Fruit fly (Drosophila melanogaster) whole organism, embryonic: ENCODE results near the gene CG14205.

ENCODE experiments used
- Atf3 ChIP-seq: fragments of 200-800 bp; sonication (Bioruptor generic); optimal IDR thresholded peaks from 3 replicates; lab custom pipeline; 2016; ENCODE audit warnings: missing biosample characterization, missing genetic modification characterization
- B-H1 ChIP-seq: fragments of 200-800 bp; sonication (Bioruptor generic); IDR thresholded peaks from 3 replicates; pipeline ENCODE4 v1.3.6; 2022; ENCODE audit warnings: missing biosample characterization, missing genetic modification characterization
- CG12236 ChIP-seq: fragments of 200-800 bp; sonication (Bioruptor generic); optimal IDR thresholded peaks from 2 replicates; lab custom pipeline; 2016; ENCODE audit warnings: missing biosample characterization, missing genetic modification characterization
- CG13775 ChIP-seq: fragments of 200-800 bp; sonication (Bioruptor generic); optimal IDR thresholded peaks from 3 replicates; lab custom pipeline; 2017; ENCODE audit warnings: missing biosample characterization, mild to moderate bottlenecking, missing genetic modification characterization
- CG14667 ChIP-seq: fragments of 200-800 bp; sonication (Bioruptor generic); IDR thresholded peaks from 2 replicates; pipeline ENCODE4 v1.3.6; 2022; ENCODE audit warnings: missing biosample characterization, missing genetic modification characterization
- CG16815 ChIP-seq: fragments of 200-800 bp; sonication (Bioruptor generic); optimal IDR thresholded peaks from 3 replicates; lab custom pipeline; 2017; ENCODE audit warnings: missing biosample characterization, mild to moderate bottlenecking, missing genetic modification characterization
- CG17612 ChIP-seq: fragments of 200-800 bp; sonication (Bioruptor generic); IDR thresholded peaks from 2 replicates; pipeline ENCODE4 v1.3.6; 2022; ENCODE audit warnings: missing biosample characterization, missing genetic modification characterization
- CG3838 ChIP-seq: fragments of 200-800 bp; sonication (Bioruptor generic); optimal IDR thresholded peaks from 3 replicates; lab custom pipeline; 2016; ENCODE audit warnings: missing biosample characterization, missing genetic modification characterization
- CG4730 ChIP-seq: fragments of 200-800 bp; sonication (Bioruptor generic); IDR thresholded peaks from 2 replicates; pipeline ENCODE4 v1.3.6; 2022; ENCODE audit warnings: missing biosample characterization, missing genetic modification characterization
- CG6854 ChIP-seq: fragments of 200-800 bp; sonication (Bioruptor generic); optimal IDR thresholded peaks from 3 replicates; lab custom pipeline; 2017; ENCODE audit warnings: missing biosample characterization, mild to moderate bottlenecking, missing genetic modification characterization
- CG7556 ChIP-seq: fragments of 200-800 bp; sonication (Bioruptor generic); optimal IDR thresholded peaks from 2 replicates; lab custom pipeline; 2017; ENCODE audit warnings: missing biosample characterization, mild to moderate bottlenecking, missing genetic modification characterization
- CG7928 ChIP-seq: fragments of 200-800 bp; sonication (Bioruptor generic); optimal IDR thresholded peaks from 2 replicates; lab custom pipeline; 2017; ENCODE audit warnings: missing biosample characterization, mild to moderate bottlenecking, missing genetic modification characterization
- CG8281 ChIP-seq: fragments of 200-800 bp; sonication (Bioruptor generic); optimal IDR thresholded peaks from 2 replicates; lab custom pipeline; 2018; ENCODE audit warnings: missing biosample characterization, mild to moderate bottlenecking, missing genetic modification characterization, moderate library complexity
- CG8944 ChIP-seq: fragments of 200-800 bp; sonication (Bioruptor generic); optimal IDR thresholded peaks from 3 replicates; lab custom pipeline; 2016; ENCODE audit warnings: missing biosample characterization, missing genetic modification characterization
- CG9437 ChIP-seq: fragments of 200-800 bp; sonication (Bioruptor generic); optimal IDR thresholded peaks from 2 replicates; lab custom pipeline; 2018; ENCODE audit warnings: missing biosample characterization, mild to moderate bottlenecking, missing genetic modification characterization
- CG9797 ChIP-seq: fragments of 200-800 bp; sonication (Bioruptor generic); optimal IDR thresholded peaks from 3 replicates; lab custom pipeline; 2018; ENCODE audit warnings: missing biosample characterization, mild to moderate bottlenecking, missing genetic modification characterization
- CG9876 ChIP-seq: fragments of 200-800 bp; sonication (Bioruptor generic); optimal IDR thresholded peaks from 2 replicates; lab custom pipeline; 2016; ENCODE audit warnings: missing biosample characterization, missing genetic modification characterization
- Gug ChIP-seq: fragments of 200-800 bp; sonication (Bioruptor generic); IDR thresholded peaks from 4 replicates; pipeline ENCODE4 v1.3.6; 2022; ENCODE audit warnings: missing biosample characterization, missing genetic modification characterization
- HLH4C ChIP-seq: fragments of 200-800 bp; sonication (Bioruptor generic); IDR thresholded peaks from 3 replicates; pipeline ENCODE4 v1.3.6; 2022; ENCODE audit warnings: missing biosample characterization, missing genetic modification characterization; ENCODE audit not compliant: partially characterized antibody
- MBD-R2 ChIP-seq: fragments of 200-800 bp; sonication (Bioruptor generic); IDR thresholded peaks from 2 replicates; pipeline ENCODE4 v1.3.6; 2022; ENCODE audit warnings: missing biosample characterization, missing genetic modification characterization
- Mad ChIP-seq: fragments of 200-800 bp; sonication (Bioruptor generic); optimal IDR thresholded peaks from 2 replicates; lab custom pipeline; 2016; ENCODE audit warnings: missing biosample characterization, missing genetic modification characterization
- Nf-YA ChIP-seq: fragments of 200-800 bp; sonication (Bioruptor generic); IDR thresholded peaks from 2 replicates; pipeline ENCODE4 v1.3.6; 2022; ENCODE audit warnings: missing biosample characterization, missing genetic modification characterization
- NfI ChIP-seq: fragments of 200-800 bp; sonication (Bioruptor generic); optimal IDR thresholded peaks from 3 replicates; lab custom pipeline; 2018; ENCODE audit warnings: missing biosample characterization, mild to moderate bottlenecking, missing genetic modification characterization, moderate library complexity
- Sry-β ChIP-seq: fragments of 200-800 bp; sonication (Bioruptor generic); optimal IDR thresholded peaks from 2 replicates; lab custom pipeline; 2018; ENCODE audit warnings: missing biosample characterization, mild to moderate bottlenecking, missing genetic modification characterization, moderate library complexity
- Taf1 ChIP-seq: fragments of 200-800 bp; sonication (Bioruptor generic); IDR thresholded peaks from 2 replicates; pipeline ENCODE4 v1.3.6; 2022; ENCODE audit warnings: missing biosample characterization, missing genetic modification characterization
- Xbp1 ChIP-seq: fragments of 200-800 bp; sonication (Bioruptor generic); optimal IDR thresholded peaks from 3 replicates; lab custom pipeline; 2016; ENCODE audit warnings: missing biosample characterization, mild to moderate bottlenecking, missing genetic modification characterization
- Xrp1 ChIP-seq: fragments of 200-800 bp; sonication (Bioruptor generic); IDR thresholded peaks from 2 replicates; pipeline ENCODE4 v1.3.6; 2022; ENCODE audit warnings: missing biosample characterization, missing genetic modification characterization
- bsh ChIP-seq, 2 experiments: fragments of 200-800 bp; sonication (Bioruptor generic); optimal IDR thresholded peaks; 2 replicates each; lab custom pipeline; 2017 to 2018; ENCODE audit warnings: mild to moderate bottlenecking in 2 of 2, missing biosample characterization in 2 of 2, missing genetic modification characterization in 2 of 2, moderate library complexity in 1 of 2
- cato ChIP-seq: fragments of 200-800 bp; sonication (Bioruptor generic); optimal IDR thresholded peaks from 2 replicates; lab custom pipeline; 2016; ENCODE audit warnings: missing biosample characterization, missing genetic modification characterization, borderline replicate concordance
- chinmo ChIP-seq: fragments of 200-800 bp; sonication (Bioruptor generic); IDR thresholded peaks from 4 replicates; pipeline ENCODE4 v1.3.6; 2022; ENCODE audit warnings: missing biosample characterization, missing genetic modification characterization; ENCODE audit not compliant: partially characterized antibody
- dm ChIP-seq: fragments of 200-800 bp; sonication (Bioruptor generic); optimal IDR thresholded peaks from 3 replicates; lab custom pipeline; 2016; ENCODE audit warnings: missing biosample characterization, missing genetic modification characterization
- dmrt11E ChIP-seq: fragments of 200-800 bp; sonication (Bioruptor generic); optimal IDR thresholded peaks from 3 replicates; lab custom pipeline; 2018; ENCODE audit warnings: missing biosample characterization, mild to moderate bottlenecking, missing genetic modification characterization, moderate library complexity
- ems ChIP-seq: fragments of 200-800 bp; sonication (Bioruptor generic); optimal IDR thresholded peaks from 3 replicates; lab custom pipeline; 2016; ENCODE audit warnings: missing biosample characterization, missing genetic modification characterization
- fd64A ChIP-seq: fragments of 200-800 bp; sonication (Bioruptor generic); optimal IDR thresholded peaks from 3 replicates; lab custom pipeline; 2018; ENCODE audit warnings: missing biosample characterization, mild to moderate bottlenecking, missing genetic modification characterization
- fru ChIP-seq: fragments of >200 bp; optimal IDR thresholded peaks from 2 replicates; lab custom pipeline; 2017
- ftz-f1 ChIP-seq: fragments of 200-800 bp; sonication (Bioruptor generic); optimal IDR thresholded peaks from 2 replicates; lab custom pipeline; 2016; ENCODE audit warnings: missing biosample characterization, missing genetic modification characterization
- gem ChIP-seq: fragments of 200-800 bp; sonication (Bioruptor generic); optimal IDR thresholded peaks from 2 replicates; lab custom pipeline; 2019; ENCODE audit warnings: missing biosample characterization, mild to moderate bottlenecking, missing genetic modification characterization, moderate library complexity
- gro ChIP-seq: fragments of 200-800 bp; sonication (Bioruptor generic); optimal IDR thresholded peaks from 2 replicates; lab custom pipeline; 2016; ENCODE audit warnings: missing biosample characterization, missing genetic modification characterization
- gsb-n ChIP-seq: fragments of 200-800 bp; sonication (Bioruptor generic); optimal IDR thresholded peaks from 3 replicates; lab custom pipeline; 2018; ENCODE audit warnings: missing biosample characterization, mild to moderate bottlenecking, missing genetic modification characterization
- jigr1 ChIP-seq: fragments of 200-800 bp; sonication (Bioruptor generic); IDR thresholded peaks from 3 replicates; pipeline ENCODE4 v1.3.6; 2022; ENCODE audit warnings: missing biosample characterization, missing genetic modification characterization
- jing ChIP-seq: fragments of 200-800 bp; sonication (Bioruptor generic); optimal IDR thresholded peaks from 2 replicates; lab custom pipeline; 2018; ENCODE audit warnings: missing biosample characterization, mild to moderate bottlenecking, missing genetic modification characterization
- jumu ChIP-seq: fragments of 200-800 bp; sonication (Bioruptor generic); optimal IDR thresholded peaks from 3 replicates; lab custom pipeline; 2016; ENCODE audit warnings: missing biosample characterization, missing genetic modification characterization
- luna ChIP-seq: fragments of 200-800 bp; sonication (Bioruptor generic); optimal IDR thresholded peaks from 2 replicates; lab custom pipeline; 2016; ENCODE audit warnings: missing biosample characterization, missing genetic modification characterization
- nau ChIP-seq: fragments of 200-800 bp; sonication (Bioruptor generic); optimal IDR thresholded peaks from 3 replicates; lab custom pipeline; 2017; ENCODE audit warnings: missing biosample characterization, mild to moderate bottlenecking, missing genetic modification characterization, missing genetic modification reagents
- nmo ChIP-seq: fragments of 200-800 bp; sonication (Bioruptor generic); optimal IDR thresholded peaks from 2 replicates; lab custom pipeline; 2018; ENCODE audit warnings: missing biosample characterization, mild to moderate bottlenecking, missing genetic modification characterization, moderate library complexity
- org-1 ChIP-seq: fragments of 200-800 bp; sonication (Bioruptor generic); optimal IDR thresholded peaks from 2 replicates; lab custom pipeline; 2017; ENCODE audit warnings: missing biosample characterization, missing genetic modification characterization
- pzg ChIP-seq: fragments of 200-800 bp; sonication (Bioruptor generic); optimal IDR thresholded peaks from 3 replicates; lab custom pipeline; 2018; ENCODE audit warnings: missing biosample characterization, mild to moderate bottlenecking, missing genetic modification characterization, moderate library complexity
- sc ChIP-seq, 3 experiments: fragments of >200 bp in 2 of 3; fragments of 200-800 bp in 1 of 3; sonication (Bioruptor generic) in 1 of 3; optimal IDR thresholded peaks; 2 replicates in 2 of 3; 3 replicates in 1 of 3; lab custom pipeline; 2017; ENCODE audit warnings: mild to moderate bottlenecking in 1 of 3, missing biosample characterization in 1 of 3, missing genetic modification characterization in 1 of 3, missing genetic modification reagents in 1 of 3
- tll ChIP-seq, 2 experiments: fragments of 200-800 bp in 1 of 2; fragments of >200 bp in 1 of 2; sonication (Bioruptor generic) in 1 of 2; optimal IDR thresholded peaks; 2 replicates each; lab custom pipeline; 2017 to 2019; ENCODE audit warnings: missing biosample characterization in 2 of 2, missing genetic modification characterization in 2 of 2, mild to moderate bottlenecking in 1 of 2, moderate library complexity in 1 of 2
- toy ChIP-seq: fragments of 200-800 bp; sonication (Bioruptor generic); IDR thresholded peaks from 2 replicates; pipeline ENCODE4 v1.3.6; 2022; ENCODE audit warnings: missing biosample characterization, missing genetic modification characterization
- vnd ChIP-seq: fragments of 200-800 bp; sonication (Bioruptor generic); IDR thresholded peaks from 3 replicates; pipeline ENCODE4 v1.3.6; 2022; ENCODE audit warnings: missing biosample characterization, missing genetic modification characterization; ENCODE audit not compliant: partially characterized antibody

CG14205 gene

dm6 chrX:19604997-19605396 lies 12.6 kb downstream of the CG14205 start, which contains the start of gene CG14207 (continued):
- no peak for TF ChIP-seq Xrp1 (GFP tag; lab: Robert Waterston, UW)
- TF ChIP-seq cato = no peak
- TF ChIP-seq CG7556 (GFP tag; lab: Kevin White, UChicago) = no peak
- no peak for TF ChIP-seq org-1 (GFP tag; lab: Kevin White, UChicago)
- peak; percentile 84; the same call in 2 of the 4 replicates for TF ChIP-seq chinmo
- no peak for TF ChIP-seq CG9876 (GFP tag; lab: Kevin White, UChicago)
- peak; percentile 21; the same call in 1 of the 2 replicates for TF ChIP-seq MBD-R2 (GFP tag; lab: Robert Waterston, UW)
- no peak for TF ChIP-seq toy
- TF ChIP-seq CG12236 (GFP tag; lab: Kevin White, UChicago) = no peak
- TF ChIP-seq Atf3 (GFP tag; lab: Kevin White, UChicago) = no peak
- no peak for TF ChIP-seq jumu
- no peak for TF ChIP-seq CG17612 (GFP tag; lab: Robert Waterston, UW)
- TF ChIP-seq B-H1 (GFP tag; lab: Robert Waterston, UW) = no peak
- no peak for TF ChIP-seq gsb-n
- TF ChIP-seq Taf1 (GFP tag; lab: Robert Waterston, UW) = no peak
- peak; percentile 12 for TF ChIP-seq NfI (GFP tag; lab: Kevin White, UChicago)
- TF ChIP-seq vnd (GFP tag; lab: Robert Waterston, UW) = peak; percentile 65
- peak; percentile 39 for TF ChIP-seq CG6854 (GFP tag; lab: Kevin White, UChicago)
- TF ChIP-seq Gug (GFP tag; lab: Robert Waterston, UW) = no peak
- no peak for TF ChIP-seq Sry-β
- TF ChIP-seq nau = no peak
- no peak for TF ChIP-seq CG7928
- no peak for TF ChIP-seq luna (GFP tag; lab: Kevin White, UChicago)
- no peak for TF ChIP-seq tll (GFP tag; optimal IDR thresholded peaks at IDR 0.05; lab: Kevin White, UChicago)
- no peak for TF ChIP-seq CG9797
- no peak for TF ChIP-seq CG8281
- no peak for TF ChIP-seq Xbp1 (GFP tag; lab: Kevin White, UChicago)
- peak; percentile 51 for TF ChIP-seq pzg (GFP tag; lab: Kevin White, UChicago)
- TF ChIP-seq dm (GFP tag; lab: Kevin White, UChicago) = peak; percentile 15
- no peak for TF ChIP-seq fru (lab: Kevin White, UChicago)
- no peak for TF ChIP-seq dmrt11E
- no peak for TF ChIP-seq Mad (GFP tag; lab: Kevin White, UChicago)
- TF ChIP-seq jing (GFP tag; lab: Kevin White, UChicago) = no peak
- no peak for TF ChIP-seq nmo (GFP tag; lab: Kevin White, UChicago)
- TF ChIP-seq bsh (GFP tag; optimal IDR thresholded peaks at IDR 0.05; lab: Kevin White, UChicago) = peak in 1 of 2 experiments; percentile 9
- no peak for TF ChIP-seq CG3838 (GFP tag; lab: Kevin White, UChicago)
- no peak for TF ChIP-seq jigr1 (GFP tag; lab: Robert Waterston, UW)
- TF ChIP-seq CG14667 = no peak
- no peak for TF ChIP-seq sc (optimal IDR thresholded peaks at IDR 0.05; lab: Kevin White, UChicago)
- TF ChIP-seq sc (GFP tag; optimal IDR thresholded peaks at IDR 0.05; lab: Kevin White, UChicago) = no peak
- TF ChIP-seq fd64A (GFP tag; lab: Kevin White, UChicago) = no peak
- TF ChIP-seq CG13775 = no peak
- TF ChIP-seq ftz-f1 = no peak
- peak; percentile 51 for TF ChIP-seq gro (GFP tag; lab: Kevin White, UChicago)
- TF ChIP-seq gem = no peak
- TF ChIP-seq CG9437 (GFP tag; lab: Kevin White, UChicago) = no peak
- no peak for TF ChIP-seq CG8944 (GFP tag; lab: Kevin White, UChicago)
- TF ChIP-seq Nf-YA = no peak
- no peak for TF ChIP-seq CG16815 (GFP tag; lab: Kevin White, UChicago)
- no peak for TF ChIP-seq CG4730 (GFP tag; lab: Robert Waterston, UW)
- peak; percentile 88 for TF ChIP-seq HLH4C (GFP tag; lab: Robert Waterston, UW)
- peak; percentile 5 for TF ChIP-seq ems (GFP tag; lab: Kevin White, UChicago)
